Worm (Caenorhabditis elegans) whole organism, early embryonic: Measurements from ENCODE around the gene H04M03.3.

Source experiments
- ama-1 ChIP-seq: fragments of 150-350 bp; optimal IDR thresholded peaks from 2 replicates; lab custom pipeline; 2014
- hnd-1 ChIP-seq: sonication (generic microtip); optimal IDR thresholded peaks from 2 replicates; lab custom pipeline; 2016; ENCODE audit warnings: missing genetic modification characterization, missing compliant biosample characterization

- TF ChIP-seq ama-1 (lab: Kevin White, UChicago) (no peak), hnd-1 (no peak)
Measured at ce11 chrIV:5855608-5856007, 35.8 kb upstream of the H04M03.3 start.
